Fruit fly (Drosophila melanogaster) whole organism, wandering third instar larva: ENCODE results near the gene CG32079.
A peak's percentile ranks its signal among the peaks of the same experiment; 100 is the strongest.

ENCODE experiments used
- Abd-B ChIP-seq: fragments of >200 bp; optimal IDR thresholded peaks from 2 replicates; lab custom pipeline; 2017; ENCODE audit warnings: missing biosample characterization, missing genetic modification characterization
- CG9705 ChIP-seq: fragments of 200-800 bp; sonication (Bioruptor generic); optimal IDR thresholded peaks from 2 replicates; lab custom pipeline; 2018; ENCODE audit warnings: missing biosample characterization, mild to moderate bottlenecking, missing genetic modification characterization
- Dif ChIP-seq: fragments of 200-275, 200-300 bp; sonication (Bioruptor generic); optimal IDR thresholded peaks from 2 replicates; lab custom pipeline; 2018; ENCODE audit warnings: missing biosample characterization, missing genetic modification characterization; ENCODE audit not compliant: partially characterized antibody
- dsf ChIP-seq: sonication (Bioruptor generic); optimal IDR thresholded peaks from 2 replicates; lab custom pipeline; 2016; ENCODE audit warnings: missing biosample characterization, missing genetic modification characterization, borderline replicate concordance
- fru ChIP-seq: fragments of 200-800 bp; sonication (Bioruptor generic); optimal IDR thresholded peaks from 3 replicates; lab custom pipeline; 2016; ENCODE audit warnings: missing biosample characterization, mild to moderate bottlenecking, missing genetic modification characterization
- h ChIP-seq: fragments of 200-800 bp; sonication (Bioruptor generic); optimal IDR thresholded peaks from 3 replicates; lab custom pipeline; 2016; ENCODE audit warnings: missing biosample characterization, mild to moderate bottlenecking, missing genetic modification characterization
- lola ChIP-seq: fragments of >200 bp; optimal IDR thresholded peaks from 2 replicates; lab custom pipeline; 2017; ENCODE audit warnings: missing biosample characterization, missing genetic modification characterization
- pan ChIP-seq: fragments of >200 bp; optimal IDR thresholded peaks from 2 replicates; lab custom pipeline; 2017
- psq ChIP-seq: fragments of 200-800 bp; sonication (Bioruptor generic); optimal IDR thresholded peaks from 3 replicates; lab custom pipeline; 2017; ENCODE audit warnings: missing biosample characterization, mild to moderate bottlenecking, missing genetic modification characterization, moderate library complexity
- tai ChIP-seq: sonication (Bioruptor generic); optimal IDR thresholded peaks from 2 replicates; lab custom pipeline; 2016; ENCODE audit warnings: missing biosample characterization, missing genetic modification characterization
- woc ChIP-seq: sonication (Bioruptor generic); optimal IDR thresholded peaks from 2 replicates; lab custom pipeline; 2016; ENCODE audit warnings: missing biosample characterization, mild to moderate bottlenecking, missing genetic modification characterization

DNA sequence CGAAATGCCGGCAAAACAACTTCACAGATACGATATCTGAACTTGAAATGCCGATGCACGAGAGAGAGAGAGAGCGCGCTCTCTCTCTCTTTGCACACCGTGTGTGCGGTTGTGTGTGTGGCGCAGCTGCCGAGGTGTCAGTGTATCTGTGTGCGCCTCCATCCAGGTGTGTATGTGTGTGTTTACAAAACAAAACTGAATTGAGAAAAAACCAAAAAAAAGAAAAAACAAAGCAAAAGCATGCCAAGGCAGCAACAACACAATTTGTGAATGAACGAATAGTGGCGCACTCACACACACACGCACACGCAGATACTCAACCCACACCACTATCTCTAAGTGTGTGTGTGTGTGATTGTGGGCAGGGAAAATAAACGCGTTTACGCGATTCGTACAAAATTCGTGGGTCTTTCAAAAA lies 14.9 kb upstream of the CG32079 start:
- TF ChIP-seq CG9705 (GFP tag; lab: Kevin White, UChicago) (peak; percentile 42), tai (GFP tag; lab: Kevin White, UChicago) (no peak), h (GFP tag; lab: Kevin White, UChicago) (peak; percentile 61), Abd-B (GFP tag; lab: Kevin White, UChicago) (peak; percentile 37), woc (GFP tag; lab: Kevin White, UChicago) (no peak), pan (no peak), Dif (GFP tag; lab: Kevin White, UChicago) (peak; percentile 98), lola (GFP tag; lab: Kevin White, UChicago) (no peak), fru (GFP tag; lab: Kevin White, UChicago) (peak; percentile 33), dsf (no peak), psq (GFP tag; lab: Kevin White, UChicago) (peak; percentile 31)
